Fruit fly (Drosophila melanogaster) whole organism, pupa: Measurements from ENCODE around the gene CG44005.

Source experiments
- CG10348 ChIP-seq: fragments of 200-800 bp; sonication (Bioruptor generic); IDR thresholded peaks from 2 replicates; pipeline ENCODE4 v1.3.6; 2022; ENCODE audit warnings: missing biosample characterization, missing genetic modification characterization
- CG12605 ChIP-seq: fragments of 200-800 bp; sonication (Bioruptor generic); IDR thresholded peaks from 2 replicates; pipeline ENCODE4 v1.3.6; 2022; ENCODE audit warnings: missing biosample characterization, missing genetic modification characterization
- CG13204 ChIP-seq: fragments of 200-800 bp; sonication (Bioruptor generic); optimal IDR thresholded peaks from 2 replicates; lab custom pipeline; 2018; ENCODE audit warnings: missing biosample characterization, mild to moderate bottlenecking, missing genetic modification characterization, moderate library complexity
- CG14655 ChIP-seq: fragments of 200-800 bp; sonication (Bioruptor generic); optimal IDR thresholded peaks from 3 replicates; lab custom pipeline; 2017; ENCODE audit warnings: mild to moderate bottlenecking, missing biosample characterization, missing genetic modification reagents, missing genetic modification characterization
- CG15710 ChIP-seq: fragments of 200-800 bp; sonication (Bioruptor generic); optimal IDR thresholded peaks from 2 replicates; lab custom pipeline; 2018; ENCODE audit warnings: missing biosample characterization, mild to moderate bottlenecking, missing genetic modification characterization, moderate library complexity
- CG17806 ChIP-seq: fragments of 200-800 bp; sonication (Bioruptor generic); optimal IDR thresholded peaks from 2 replicates; lab custom pipeline; 2018; ENCODE audit warnings: missing biosample characterization, mild to moderate bottlenecking, missing genetic modification characterization, moderate library complexity
- CG32121 ChIP-seq: fragments of 200-800 bp; sonication (Bioruptor generic); IDR thresholded peaks from 2 replicates; pipeline ENCODE4 v1.3.6; 2022; ENCODE audit warnings: missing biosample characterization, missing genetic modification characterization
- CG34367 ChIP-seq: fragments of 200-800 bp; sonication (Bioruptor generic); optimal IDR thresholded peaks from 2 replicates; lab custom pipeline; 2018; ENCODE audit warnings: missing biosample characterization, mild to moderate bottlenecking, missing genetic modification characterization
- CG4496 ChIP-seq: fragments of 200-800 bp; sonication (Bioruptor generic); IDR thresholded peaks from 3 replicates; pipeline ENCODE4 v1.3.6; 2022; ENCODE audit warnings: missing biosample characterization, missing genetic modification characterization
- CG8159 ChIP-seq: fragments of 200-800 bp; sonication (Bioruptor generic); optimal IDR thresholded peaks from 3 replicates; lab custom pipeline; 2018; ENCODE audit warnings: missing biosample characterization, mild to moderate bottlenecking, missing genetic modification characterization, moderate library complexity
- CG8301 ChIP-seq: fragments of 200-800 bp; sonication (Bioruptor generic); optimal IDR thresholded peaks from 2 replicates; lab custom pipeline; 2018; ENCODE audit warnings: missing biosample characterization, mild to moderate bottlenecking, missing genetic modification characterization
- CG9948 ChIP-seq: fragments of 200-800 bp; sonication (Bioruptor generic); optimal IDR thresholded peaks from 2 replicates; lab custom pipeline; 2018; ENCODE audit warnings: missing biosample characterization, mild to moderate bottlenecking, missing genetic modification characterization, moderate library complexity
- D1 ChIP-seq: fragments of 200-800 bp; sonication (Bioruptor generic); optimal IDR thresholded peaks from 2 replicates; lab custom pipeline; 2018; ENCODE audit warnings: missing biosample characterization, mild to moderate bottlenecking, missing genetic modification characterization, moderate library complexity
- EcR ChIP-seq: fragments of 200-800 bp; sonication (Bioruptor generic); optimal IDR thresholded peaks from 3 replicates; lab custom pipeline; 2019; ENCODE audit warnings: missing biosample characterization, missing genetic modification characterization, mild to moderate bottlenecking, moderate library complexity, missing genetic modification reagents
- Ets98B ChIP-seq: fragments of 200-800 bp; sonication (Bioruptor generic); IDR thresholded peaks from 2 replicates; pipeline ENCODE4 v1.3.6; 2022; ENCODE audit warnings: missing biosample characterization, missing genetic modification characterization
- Pif1A ChIP-seq: fragments of 200-800 bp; sonication (Bioruptor generic); optimal IDR thresholded peaks from 3 replicates; lab custom pipeline; 2016; ENCODE audit warnings: missing biosample characterization, missing genetic modification characterization
- Pif1B ChIP-seq: fragments of 200-800 bp; sonication (Bioruptor generic); optimal IDR thresholded peaks from 3 replicates; lab custom pipeline; 2016; ENCODE audit warnings: missing biosample characterization, missing genetic modification characterization
- Snoo ChIP-seq: fragments of 200-800 bp; sonication (Bioruptor generic); optimal IDR thresholded peaks from 3 replicates; lab custom pipeline; 2017; ENCODE audit warnings: missing biosample characterization, mild to moderate bottlenecking, missing genetic modification characterization, inconsistent platforms
- fd96Ca ChIP-seq: fragments of 200-800 bp; sonication (Bioruptor generic); IDR thresholded peaks from 3 replicates; pipeline ENCODE4 v1.3.6; 2022; ENCODE audit warnings: missing biosample characterization, missing genetic modification characterization
- gl ChIP-seq: fragments of 200-800 bp; sonication (Bioruptor generic); optimal IDR thresholded peaks from 2 replicates; lab custom pipeline; 2018; ENCODE audit warnings: missing biosample characterization, mild to moderate bottlenecking, missing genetic modification characterization
- rn ChIP-seq: fragments of 200-800 bp; sonication (Bioruptor generic); IDR thresholded peaks from 2 replicates; pipeline ENCODE4 v1.3.6; 2022; ENCODE audit warnings: missing biosample characterization, missing genetic modification characterization

The CG44005 gene

dm6 chr3L:18061240-18061639 is 10.7 kb downstream of the CG44005 start:
- TF ChIP-seq CG32121 (no peak), CG14655 (no peak), CG15710 (tag; lab: Kevin White, UChicago) (no peak), Pif1B (GFP tag; lab: Kevin White, UChicago) (no peak), CG17806 (tag; lab: Kevin White, UChicago) (no peak), CG12605 (no peak), Pif1A (GFP tag; lab: Kevin White, UChicago) (no peak), CG8159 (tag; lab: Kevin White, UChicago) (no peak), CG9948 (tag; lab: Kevin White, UChicago) (no peak), rn (no peak), CG8301 (tag; lab: Kevin White, UChicago) (no peak), Snoo (no peak), CG13204 (GFP tag; lab: Kevin White, UChicago) (no peak), gl (tag; lab: Kevin White, UChicago) (no peak), CG4496 (GFP tag; lab: Robert Waterston, UW) (no peak)

- no peak for TF ChIP-seq CG4496 (GFP tag; lab: Robert Waterston, UW)
- no peak for TF ChIP-seq CG8301 (tag; lab: Kevin White, UChicago)
- TF ChIP-seq rn = no peak
- TF ChIP-seq CG32121 = no peak
- no peak for TF ChIP-seq Snoo
- TF ChIP-seq EcR (GFP tag; lab: Kevin White, UChicago) = peak; percentile 80
- TF ChIP-seq CG13204 (GFP tag; lab: Kevin White, UChicago) = peak; percentile 78
- peak; percentile 60 for TF ChIP-seq CG17806 (tag; lab: Kevin White, UChicago)
- TF ChIP-seq gl (tag; lab: Kevin White, UChicago) = peak; percentile 17
- TF ChIP-seq Ets98B = no peak
- TF ChIP-seq D1 = no peak
- TF ChIP-seq CG14655 = no peak
- TF ChIP-seq fd96Ca (GFP tag; lab: Robert Waterston, UW) = no peak
- peak; percentile 53 for TF ChIP-seq CG34367
- TF ChIP-seq CG15710 (tag; lab: Kevin White, UChicago) = peak; percentile 68
- TF ChIP-seq CG10348 (GFP tag; lab: Robert Waterston, UW) = no peak
- TF ChIP-seq Pif1A (GFP tag; lab: Kevin White, UChicago) = no peak
- TF ChIP-seq CG9948 (tag; lab: Kevin White, UChicago) = peak; percentile 19
- TF ChIP-seq Pif1B (GFP tag; lab: Kevin White, UChicago) = no peak
- no peak for TF ChIP-seq CG12605
- TF ChIP-seq CG8159 (tag; lab: Kevin White, UChicago) = no peak
Observed at dm6 chr3L:18057752-18058518, 14.0 kb downstream of the CG44005 start.

dm6 chr3L:18057033-18057432 is 14.9 kb downstream of the CG44005 start:
- peak; percentile 93 for TF ChIP-seq EcR (GFP tag; lab: Kevin White, UChicago)
- TF ChIP-seq Pif1B (GFP tag; lab: Kevin White, UChicago) = no peak
- no peak for TF ChIP-seq CG8159 (tag; lab: Kevin White, UChicago)
- TF ChIP-seq Ets98B = no peak
- TF ChIP-seq CG9948 (tag; lab: Kevin White, UChicago) = no peak
- TF ChIP-seq fd96Ca (GFP tag; lab: Robert Waterston, UW) = no peak
- no peak for TF ChIP-seq CG14655

- TF ChIP-seq CG9948 (tag; lab: Kevin White, UChicago) (peak; percentile 6), D1 (no peak), CG15710 (tag; lab: Kevin White, UChicago) (peak; percentile 17), CG14655 (no peak), EcR (GFP tag; lab: Kevin White, UChicago) (peak; percentile 74), CG8159 (tag; lab: Kevin White, UChicago) (peak; percentile 25), CG8301 (tag; lab: Kevin White, UChicago) (no peak), CG17806 (tag; lab: Kevin White, UChicago) (peak; percentile 14), CG34367 (no peak)
Observed at dm6 chr3L:18046590-18047158, 25.2 kb downstream of the CG44005 start.

dm6 chr3L:18044333-18045043 is 27.4 kb downstream of the CG44005 start:
- TF ChIP-seq CG32121 (0 out of 2 replicates have a peak, but pooled peaks have one; percentile 39), CG14655 (no peak), Pif1B (GFP tag; lab: Kevin White, UChicago) (no peak), EcR (GFP tag; lab: Kevin White, UChicago) (no peak), D1 (no peak), Ets98B (no peak), CG34367 (no peak)

- TF ChIP-seq CG14655 (no peak), CG15710 (tag; lab: Kevin White, UChicago) (no peak), CG32121 (no peak), Pif1B (GFP tag; lab: Kevin White, UChicago) (no peak), CG9948 (tag; lab: Kevin White, UChicago) (no peak), gl (tag; lab: Kevin White, UChicago) (no peak)
Observed at dm6 chr3L:18042433-18042832, 29.5 kb downstream of the CG44005 start, which contains the start of gene CG42393. CG42393 (plus strand) TSS chr3L:18042733.
